Worm (Caenorhabditis elegans): ENCODE results near the gene catp-7.

- TF ChIP-seq php-3 (GFP tag; IDR thresholded peaks at IDR 0.05) = no peak; the same call in 1 of the 2 replicates
- TF ChIP-seq lin-1 (GFP tag; IDR thresholded peaks at IDR 0.05) = peak; percentile 11; the same call in 1 of the 2 replicates
- no peak for TF ChIP-seq snpc-4 (tag; optimal IDR thresholded peaks at IDR 0.05)
Measured at ce11 chrIV:8585076-8586033, at the start of gene catp-7.
